Worm (Caenorhabditis elegans) whole organism, L2 larva: ENCODE data around the gene tes-1.

Experiments used
- ama-1 ChIP-seq: fragments of 150-350 bp; optimal IDR thresholded peaks from 2 replicates; lab custom pipeline; 2018; ENCODE audit warnings: inconsistent platforms
- ceh-16 ChIP-seq: fragments of 150-350 bp; optimal IDR thresholded peaks from 2 replicates; lab custom pipeline; 2014; ENCODE audit warnings: missing biosample characterization, missing genetic modification characterization
- elt-3 ChIP-seq: sonication (generic microtip); optimal IDR thresholded peaks from 2 replicates; lab custom pipeline; 2017; ENCODE audit warnings: missing biosample characterization, missing genetic modification characterization
- lin-11 ChIP-seq: fragments of 150-350 bp; sonication (generic microtip); optimal IDR thresholded peaks from 2 replicates; lab custom pipeline; 2014; ENCODE audit warnings: missing biosample characterization, missing genetic modification characterization, inconsistent platforms, mixed read lengths
- ztf-11 ChIP-seq: sonication (generic microtip); optimal IDR thresholded peaks from 2 replicates; lab custom pipeline; 2017; ENCODE audit warnings: missing biosample characterization, missing genetic modification characterization

ce11 chrIV:7451345-7451744 lies at the start of gene tes-1:
- TF ChIP-seq elt-3 (tag; lab: Kevin White, UChicago) (no peak), ceh-16 (tag; lab: Kevin White, UChicago) (no peak), ama-1 (lab: Kevin White, UChicago) (no peak), lin-11 (tag; lab: Kevin White, UChicago) (no peak), ztf-11 (tag; lab: Kevin White, UChicago) (no peak)
